Fruit fly (Drosophila melanogaster): ENCODE data around the gene CG18259.

Gene CG18259

DNA sequence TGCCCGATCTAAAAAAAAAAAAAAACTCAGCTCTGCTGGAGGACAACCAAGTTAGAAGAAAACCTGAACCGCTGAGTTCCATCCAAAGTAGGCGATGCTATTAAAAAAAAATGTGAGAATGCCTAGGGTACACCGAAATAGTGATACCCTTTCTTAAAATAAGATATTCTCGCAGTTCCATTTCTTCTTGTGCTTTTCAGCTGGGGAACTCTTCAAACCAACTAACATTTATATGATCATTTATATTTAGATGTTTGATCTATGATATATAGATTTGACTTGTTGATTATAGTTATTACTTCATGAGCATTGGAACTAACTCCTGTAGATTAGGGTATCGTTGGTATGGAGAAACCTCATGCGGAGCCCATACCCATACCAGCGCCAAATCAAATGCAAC is 16.9 kb upstream of the CG18259 start:
- TF ChIP-seq dmrt11E (tag; optimal IDR thresholded peaks at IDR 0.05) (peak; percentile 1), Drgx (GFP tag; IDR thresholded peaks at IDR 0.05) (peak; percentile 57; the same call in 1 of the 2 replicates), usp (GFP tag; optimal IDR thresholded peaks at IDR 0.05) (no peak), CG14860 (GFP tag; IDR thresholded peaks at IDR 0.05; ENCODE audit: partially characterized antibody) (no peak), CG18764 (GFP tag; optimal IDR thresholded peaks at IDR 0.05) (no peak), sqz (GFP tag; optimal IDR thresholded peaks at IDR 0.05) (peak; percentile 34), yki (optimal IDR thresholded peaks at IDR 0.05) (no peak), D19A (tag; optimal IDR thresholded peaks at IDR 0.05) (peak; percentile 95), CG5180 (GFP tag; optimal IDR thresholded peaks at IDR 0.05) (no peak), CG10147 (GFP tag; optimal IDR thresholded peaks at IDR 0.05) (no peak), CG9797 (GFP tag; optimal IDR thresholded peaks at IDR 0.05) (no peak), bsh (GFP tag; optimal IDR thresholded peaks at IDR 0.05) (peak in 1 of 2 experiments; percentile 65), sens (GFP tag) (peak; percentile 82), CG10979 (tag; optimal IDR thresholded peaks at IDR 0.05) (peak; percentile 4), jigr1 (GFP tag; IDR thresholded peaks at IDR 0.05) (no peak), CG6254 (GFP tag; optimal IDR thresholded peaks at IDR 0.05) (no peak)

DNA sequence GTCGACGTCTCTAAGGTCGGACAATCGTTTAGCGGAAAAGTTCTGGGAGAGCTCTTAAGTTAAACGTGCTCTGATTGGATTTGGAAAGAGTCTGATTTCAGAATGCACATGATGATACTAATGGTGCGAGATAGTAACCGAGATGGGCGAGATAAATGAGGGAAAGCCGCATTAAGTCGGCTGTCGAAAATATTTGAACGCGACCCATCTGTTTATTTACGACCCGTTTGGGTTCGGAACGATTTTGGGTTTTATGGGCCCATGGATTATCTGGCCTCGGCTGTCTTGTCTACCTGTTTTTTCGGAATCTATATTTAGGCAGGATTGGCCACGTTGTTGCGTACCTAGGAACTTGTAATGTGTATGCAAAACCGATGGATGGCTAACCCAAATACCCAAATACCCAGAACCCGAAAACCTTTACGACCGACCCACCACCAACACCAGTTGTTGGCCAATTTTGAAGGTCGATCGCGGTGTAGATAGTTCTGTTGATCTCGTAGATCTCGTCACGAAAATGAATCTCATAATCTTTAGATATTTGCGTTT is 16.1 kb upstream of the CG18259 start:
- TF ChIP-seq maf-S (GFP tag; optimal IDR thresholded peaks at IDR 0.05) = no peak
- no peak for TF ChIP-seq Dll (GFP tag; IDR thresholded peaks at IDR 0.05; ENCODE audit: partially characterized antibody)
- TF ChIP-seq CG8281 (tag; optimal IDR thresholded peaks at IDR 0.05) = no peak
- no peak for TF ChIP-seq sc (optimal IDR thresholded peaks at IDR 0.05)
- no peak for TF ChIP-seq sc (GFP tag; optimal IDR thresholded peaks at IDR 0.05)
- TF ChIP-seq CG14860 (GFP tag; IDR thresholded peaks at IDR 0.05; ENCODE audit: partially characterized antibody) = no peak
- TF ChIP-seq CG7987 (GFP tag; optimal IDR thresholded peaks at IDR 0.05) = no peak
- no peak for TF ChIP-seq CG17612 (GFP tag; IDR thresholded peaks at IDR 0.05)
- no peak for TF ChIP-seq CG17568 (GFP tag; optimal IDR thresholded peaks at IDR 0.05)
- TF ChIP-seq tll (GFP tag; optimal IDR thresholded peaks at IDR 0.05) = peak in 1 of 2 experiments; percentile 48
- no peak for TF ChIP-seq vfl (GFP tag; optimal IDR thresholded peaks at IDR 0.05)
- TF ChIP-seq unpg (GFP tag; optimal IDR thresholded peaks at IDR 0.05) = no peak
- TF ChIP-seq CG10959 (GFP tag; IDR thresholded peaks at IDR 0.05) = no peak
- no peak for TF ChIP-seq nerfin-2 (GFP tag; IDR thresholded peaks at IDR 0.05; ENCODE audit: partially characterized antibody)
- TF ChIP-seq CG13123 (GFP tag; optimal IDR thresholded peaks at IDR 0.05) = no peak
- TF ChIP-seq sug (tag; optimal IDR thresholded peaks at IDR 0.05) = no peak
- TF ChIP-seq knrl (GFP tag; IDR thresholded peaks at IDR 0.05; ENCODE audit: partially characterized antibody) = no peak
- TF ChIP-seq insv (GFP tag; optimal IDR thresholded peaks at IDR 0.05) = peak in 1 of 2 experiments; percentile 75
- no peak for TF ChIP-seq her (GFP tag; optimal IDR thresholded peaks at IDR 0.05)
- TF ChIP-seq CG8478 (optimal IDR thresholded peaks at IDR 0.05) = no peak
- TF ChIP-seq CG12071 (GFP tag; optimal IDR thresholded peaks at IDR 0.05) = no peak
- TF ChIP-seq cad (GFP tag; optimal IDR thresholded peaks at IDR 0.05) = peak; percentile 95
- TF ChIP-seq abd-A (tag; optimal IDR thresholded peaks at IDR 0.05) = peak; percentile 13
- TF ChIP-seq Bteb2 (GFP tag; optimal IDR thresholded peaks at IDR 0.05) = no peak
- no peak for TF ChIP-seq CG5180 (GFP tag; optimal IDR thresholded peaks at IDR 0.05)
- no peak for TF ChIP-seq CG11695 (GFP tag; IDR thresholded peaks at IDR 0.05)
- TF ChIP-seq wdn (GFP tag; IDR thresholded peaks at IDR 0.05) = no peak
- no peak for TF ChIP-seq Tbp (GFP tag; optimal IDR thresholded peaks at IDR 0.05)
- no peak for TF ChIP-seq sisA (GFP tag; IDR thresholded peaks at IDR 0.05)
- no peak for TF ChIP-seq jumu (GFP tag; optimal IDR thresholded peaks at IDR 0.05)
- TF ChIP-seq CG2678 (tag; optimal IDR thresholded peaks at IDR 0.05) = no peak
- peak; percentile 97 for TF ChIP-seq CG15479 (GFP tag; optimal IDR thresholded peaks at IDR 0.05)
- peak; percentile 88 for TF ChIP-seq grn (GFP tag; optimal IDR thresholded peaks at IDR 0.05)
- TF ChIP-seq crc (GFP tag; optimal IDR thresholded peaks at IDR 0.05) = no peak
- TF ChIP-seq Stat92E (GFP tag; optimal IDR thresholded peaks at IDR 0.05) = no peak
- TF ChIP-seq twi (tag; optimal IDR thresholded peaks at IDR 0.05) = peak; percentile 37

All from whole organism, embryonic.